Worm (Caenorhabditis elegans) whole organism, L1 larva: ENCODE data around the gene AH10.2.
A peak's percentile ranks its signal among the peaks of the same experiment; 100 is the strongest.

ENCODE experiments used
- C16A3.4 ChIP-seq: fragments of 150-350 bp; optimal IDR thresholded peaks from 2 replicates; lab custom pipeline; 2014; ENCODE audit warnings: missing biosample characterization, missing genetic modification characterization
- blmp-1 ChIP-seq: fragments of 150-350 bp; optimal IDR thresholded peaks from 2 replicates; lab custom pipeline; 2014; ENCODE audit warnings: missing biosample characterization, missing genetic modification characterization
- ceh-63 ChIP-seq: fragments of 200-800 bp; sonication (Bioruptor generic); optimal IDR thresholded peaks from 2 replicates; lab custom pipeline; 2018; ENCODE audit warnings: mild to moderate bottlenecking, missing genetic modification characterization, missing compliant biosample characterization
- ceh-82 ChIP-seq, 3 experiments: fragments of 150-350 bp in 1 of 3; sonication (generic microtip) in 2 of 3; optimal IDR thresholded peaks; 2 replicates each; lab custom pipeline; 2014 to 2017; ENCODE audit warnings: missing biosample characterization in 3 of 3, missing genetic modification characterization in 3 of 3
- ceh-88 ChIP-seq: fragments of 200-800 bp; sonication (Bioruptor generic); IDR thresholded peaks from 2 replicates; pipeline ENCODE4 v1.3.6; 2022; ENCODE audit warnings: missing genetic modification characterization, missing compliant biosample characterization
- efl-1 ChIP-seq, 4 experiments: fragments of 150-350 bp; optimal IDR thresholded peaks in 3 of 4; peaks in 1 of 4; 1 replicate in 1 of 4; 2 replicates in 3 of 4; lab custom pipeline; 2014; ENCODE audit warnings: missing biosample characterization in 2 of 4, missing genetic modification characterization in 2 of 4, missing genetic modification reagents in 2 of 4
- elt-2 ChIP-seq: sonication (generic microtip); optimal IDR thresholded peaks from 2 replicates; lab custom pipeline; 2016; ENCODE audit warnings: missing genetic modification characterization, mild to moderate bottlenecking, inconsistent platforms, missing compliant biosample characterization, missing genetic modification reagents
- elt-3 ChIP-seq, 6 experiments: fragments of 150-350 bp in 1 of 6; sonication (generic microtip); optimal IDR thresholded peaks; 2 replicates each; lab custom pipeline; 2017 to 2018; ENCODE audit warnings: missing biosample characterization in 6 of 6, missing genetic modification characterization in 6 of 6, inconsistent platforms in 1 of 6
- fkh-10 ChIP-seq: sonication (generic microtip); optimal IDR thresholded peaks from 2 replicates; lab custom pipeline; 2017; ENCODE audit warnings: missing biosample characterization, missing genetic modification reagents, missing genetic modification characterization
- fkh-4 ChIP-seq: sonication (generic microtip); optimal IDR thresholded peaks from 2 replicates; lab custom pipeline; 2016; ENCODE audit warnings: missing compliant biosample characterization, missing genetic modification characterization, borderline replicate concordance
- fos-1 ChIP-seq: fragments of 150-350 bp; optimal IDR thresholded peaks from 2 replicates; lab custom pipeline; 2014; ENCODE audit warnings: missing biosample characterization, missing genetic modification characterization
- grh-1 ChIP-seq: fragments of 200-800 bp; sonication (Bioruptor generic); IDR thresholded peaks from 2 replicates; pipeline ENCODE4 v1.3.6; 2022; ENCODE audit warnings: missing genetic modification reagents, missing genetic modification characterization, missing compliant biosample characterization
- hlh-17 ChIP-seq: fragments of 200-800 bp; sonication (Bioruptor generic); optimal IDR thresholded peaks from 2 replicates; lab custom pipeline; 2018; ENCODE audit warnings: missing genetic modification characterization, mild to moderate bottlenecking, missing compliant biosample characterization, moderate library complexity, borderline replicate concordance
- hpl-2 ChIP-seq: fragments of 150-350 bp; optimal IDR thresholded peaks from 2 replicates; lab custom pipeline; 2014; ENCODE audit warnings: missing biosample characterization, missing genetic modification reagents, missing genetic modification characterization
- lin-14 ChIP-seq: fragments of 200-800 bp; sonication (Bioruptor generic); optimal IDR thresholded peaks from 2 replicates; lab custom pipeline; 2018; ENCODE audit warnings: mild to moderate bottlenecking, missing genetic modification characterization, moderate library complexity, missing compliant biosample characterization
- lin-39 ChIP-seq: fragments of 150-350 bp; optimal IDR thresholded peaks from 2 replicates; lab custom pipeline; 2014; ENCODE audit warnings: missing biosample characterization, missing genetic modification reagents, missing genetic modification characterization
- mab-9 ChIP-seq: fragments of 200-800 bp; sonication (Bioruptor generic); IDR thresholded peaks from 2 replicates; pipeline ENCODE4 v1.3.6; 2022; ENCODE audit warnings: missing genetic modification reagents, missing genetic modification characterization, missing compliant biosample characterization
- mef-2 ChIP-seq: fragments of 150-350 bp; optimal IDR thresholded peaks from 2 replicates; lab custom pipeline; 2014; ENCODE audit warnings: missing biosample characterization, missing genetic modification characterization
- mep-1 ChIP-seq: fragments of 150-350 bp; optimal IDR thresholded peaks from 2 replicates; lab custom pipeline; 2014; ENCODE audit warnings: missing biosample characterization, missing genetic modification characterization
- nhr-11 ChIP-seq: fragments of 150-350 bp; optimal IDR thresholded peaks from 2 replicates; lab custom pipeline; 2014; ENCODE audit warnings: missing biosample characterization, missing genetic modification characterization
- nhr-12 ChIP-seq: sonication (generic microtip); optimal IDR thresholded peaks from 2 replicates; lab custom pipeline; 2017; ENCODE audit warnings: missing biosample characterization, missing genetic modification characterization
- nhr-20 ChIP-seq: sonication (generic microtip); optimal IDR thresholded peaks from 2 replicates; lab custom pipeline; 2016; ENCODE audit warnings: mild to moderate bottlenecking, missing genetic modification characterization, missing compliant biosample characterization
- nhr-71 ChIP-seq: sonication (generic microtip); optimal IDR thresholded peaks from 2 replicates; lab custom pipeline; 2016; ENCODE audit warnings: mild to moderate bottlenecking, missing genetic modification characterization, moderate library complexity, missing compliant biosample characterization
- nhr-85 ChIP-seq: sonication (generic microtip); peaks from one replicate; lab custom pipeline; 2016; ENCODE audit warnings: missing genetic modification characterization, inconsistent platforms, missing compliant biosample characterization
- nhr-90 ChIP-seq: sonication (generic microtip); optimal IDR thresholded peaks from 2 replicates; lab custom pipeline; 2016; ENCODE audit warnings: mild to moderate bottlenecking, missing genetic modification characterization, missing compliant biosample characterization; ENCODE audit not compliant: poor library complexity
- pqm-1 ChIP-seq: sonication (generic microtip); optimal IDR thresholded peaks from 3 replicates; lab custom pipeline; 2017; ENCODE audit warnings: missing biosample characterization, missing genetic modification characterization
- rnt-1 ChIP-seq: sonication (generic microtip); optimal IDR thresholded peaks from 2 replicates; lab custom pipeline; 2016; ENCODE audit warnings: mild to moderate bottlenecking, missing genetic modification characterization, moderate library complexity, missing compliant biosample characterization
- snu-23 ChIP-seq: sonication (generic microtip); optimal IDR thresholded peaks from 2 replicates; lab custom pipeline; 2016; ENCODE audit warnings: missing genetic modification characterization, missing compliant biosample characterization
- sox-4 ChIP-seq: sonication (generic microtip); optimal IDR thresholded peaks from 2 replicates; lab custom pipeline; 2016; ENCODE audit warnings: missing genetic modification characterization, missing compliant biosample characterization
- swsn-7 ChIP-seq: sonication (generic microtip); optimal IDR thresholded peaks from 2 replicates; lab custom pipeline; 2016; ENCODE audit warnings: missing genetic modification characterization, missing compliant biosample characterization
- tlp-1 ChIP-seq: fragments of 150-350 bp; optimal IDR thresholded peaks from 2 replicates; lab custom pipeline; 2014; ENCODE audit warnings: missing biosample characterization, missing genetic modification characterization
- unc-30 ChIP-seq: sonication (generic microtip); optimal IDR thresholded peaks from 2 replicates; lab custom pipeline; 2017; ENCODE audit warnings: missing biosample characterization, missing genetic modification characterization
- unc-98 ChIP-seq: fragments of 200-800 bp; sonication (Bioruptor generic); IDR thresholded peaks from 2 replicates; pipeline ENCODE4 v1.3.6; 2022; ENCODE audit warnings: missing genetic modification characterization, missing compliant biosample characterization
- vab-15 ChIP-seq: sonication (generic microtip); optimal IDR thresholded peaks from 2 replicates; lab custom pipeline; 2017; ENCODE audit warnings: missing genotype, mild to moderate bottlenecking, missing genetic modification characterization, missing compliant biosample characterization
- xbp-1 ChIP-seq: sonication (generic microtip); optimal IDR thresholded peaks from 2 replicates; lab custom pipeline; 2016; ENCODE audit warnings: missing genetic modification characterization, missing compliant biosample characterization
- zip-4 ChIP-seq: fragments of 200-800 bp; sonication (Bioruptor generic); optimal IDR thresholded peaks from 2 replicates; lab custom pipeline; 2018; ENCODE audit warnings: mild to moderate bottlenecking, missing genetic modification characterization, moderate library complexity, missing compliant biosample characterization
- ztf-11 ChIP-seq, 2 experiments: sonication (generic microtip); optimal IDR thresholded peaks; 2 replicates each; lab custom pipeline; 2016 to 2017; ENCODE audit warnings: missing genetic modification characterization in 2 of 2, missing biosample characterization in 1 of 2, missing compliant biosample characterization in 1 of 2
- ztf-4 ChIP-seq: fragments of 150-350 bp; optimal IDR thresholded peaks from 2 replicates; lab custom pipeline; 2014; ENCODE audit warnings: missing biosample characterization, missing genetic modification characterization

Gene AH10.2

DNA sequence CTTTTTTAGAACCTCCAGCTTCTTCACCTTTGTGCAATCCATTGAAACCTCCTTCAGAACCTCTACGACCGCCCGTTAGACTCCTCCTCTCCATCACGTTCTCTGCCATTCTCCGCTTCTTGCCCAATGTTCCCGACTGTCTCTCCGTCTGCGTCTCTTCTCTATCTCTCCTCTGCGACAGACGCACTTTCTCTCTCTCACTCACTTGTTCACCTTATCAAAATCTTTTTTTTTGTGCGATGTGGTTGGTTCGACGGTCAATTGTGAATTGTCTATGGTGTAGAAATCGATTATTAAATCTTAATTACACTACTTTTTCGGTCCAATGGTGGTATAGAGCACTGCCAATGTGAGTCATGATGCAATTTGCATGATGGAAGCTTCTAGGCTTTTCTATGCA is 36.9 kb downstream of the AH10.2 start, which contains the start of gene atfs-1 (continued):
- TF ChIP-seq C16A3.4 (tag; lab: Kevin White, UChicago) (peak; percentile 12), nhr-85 (tag; lab: Kevin White, UChicago) (peak; percentile 78), pqm-1 (tag; lab: Kevin White, UChicago) (no peak), nhr-11 (tag; lab: Kevin White, UChicago) (no peak), mep-1 (tag; lab: Kevin White, UChicago) (peak; percentile 64), zip-4 (GFP tag; lab: Kevin White, UChicago) (peak; percentile 47), snu-23 (GFP tag; lab: Kevin White, UChicago) (peak; percentile 86), grh-1 (no peak), sox-4 (tag; lab: Kevin White, UChicago) (peak; percentile 3), unc-98 (GFP tag; lab: Robert Waterston, UW) (no peak), lin-39 (no peak), blmp-1 (tag; lab: Kevin White, UChicago) (peak; percentile 99), vab-15 (tag; lab: Kevin White, UChicago) (no peak), nhr-71 (peak; percentile 87), hlh-17 (GFP tag; lab: Kevin White, UChicago) (no peak), efl-1 (optimal IDR thresholded peaks at IDR 0.05; lab: Kevin White, UChicago) (peak; percentile 64 to 75), efl-1 (GFP tag; optimal IDR thresholded peaks at IDR 0.05 in 1 of 2; lab: Kevin White, UChicago) (peak; percentile 27 to 85), fkh-10 (GFP tag; lab: Kevin White, UChicago) (no peak), tlp-1 (tag; lab: Kevin White, UChicago) (no peak), ceh-88 (GFP tag; lab: Robert Waterston, UW) (no peak), swsn-7 (tag; lab: Kevin White, UChicago) (peak; percentile 72), fkh-4 (tag; lab: Kevin White, UChicago) (no peak), unc-30 (no peak), fos-1 (tag; lab: Kevin White, UChicago) (peak; percentile 21), nhr-12 (tag; lab: Kevin White, UChicago) (no peak), mef-2 (no peak), hpl-2 (GFP tag; lab: Kevin White, UChicago) (no peak), ceh-63 (no peak), elt-2 (tag; lab: Kevin White, UChicago) (peak; percentile 66), ztf-11 (tag; optimal IDR thresholded peaks at IDR 0.05; lab: Kevin White, UChicago) (no peak), xbp-1 (peak; percentile 52), ceh-82 (tag; optimal IDR thresholded peaks at IDR 0.05; lab: Kevin White, UChicago) (peak in 2 of 3 experiments; percentile 57 to 67)
- TF ChIP-seq, all 84 proteins: peak for 37

DNA sequence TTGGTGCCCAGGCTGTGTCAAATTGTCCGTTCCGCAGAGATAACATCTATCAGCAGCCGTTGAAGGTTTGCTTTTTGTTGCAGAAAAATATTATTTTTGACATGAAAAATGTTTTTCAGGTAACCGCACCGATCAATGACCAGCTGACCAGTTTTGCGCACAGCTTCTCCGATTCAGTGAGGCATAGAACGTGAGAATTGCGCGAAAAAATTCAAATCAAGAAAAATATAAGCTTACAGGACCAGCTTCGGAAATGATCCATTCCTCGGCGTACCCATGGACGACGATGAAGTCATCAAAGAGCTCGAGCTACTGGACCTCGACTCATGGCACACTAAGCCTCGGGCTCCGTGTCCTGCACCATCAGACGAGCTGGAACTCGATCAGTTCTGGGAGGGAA is 37.9 kb downstream of the AH10.2 start:
- TF ChIP-seq mab-9 (GFP tag; lab: Robert Waterston, UW): 0 out of 2 replicates have a peak, but pooled peaks have one; percentile 6
- no peak for TF ChIP-seq efl-1 (optimal IDR thresholded peaks at IDR 0.05; lab: Kevin White, UChicago)
- TF ChIP-seq efl-1 (GFP tag; optimal IDR thresholded peaks at IDR 0.05 in 1 of 2; lab: Kevin White, UChicago): peak in 1 of 2 experiments; percentile 90
- no peak for TF ChIP-seq ztf-11 (tag; optimal IDR thresholded peaks at IDR 0.05; lab: Kevin White, UChicago)
- TF ChIP-seq sox-4 (tag; lab: Kevin White, UChicago): no peak

DNA sequence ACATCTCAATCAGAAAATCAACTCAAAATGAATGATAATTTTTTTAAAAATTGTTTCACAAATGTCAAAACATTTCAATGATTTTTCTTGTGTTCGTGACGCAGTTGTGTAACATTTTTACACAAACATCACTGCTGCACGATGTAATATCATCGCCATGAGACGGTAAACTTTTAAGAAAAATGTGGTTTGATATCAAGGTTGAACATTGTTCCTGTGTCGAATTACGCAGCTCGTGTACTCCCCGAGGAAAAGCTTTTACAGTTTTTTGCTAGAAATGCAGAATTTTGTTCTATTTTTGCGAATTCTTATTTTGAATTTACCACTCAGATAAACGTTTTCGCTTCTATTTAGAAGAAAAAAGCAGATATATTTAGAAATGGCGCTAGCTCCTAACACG is 41.1 kb downstream of the AH10.2 start:
- TF ChIP-seq nhr-20 (tag; lab: Kevin White, UChicago) (peak; percentile 12), unc-98 (GFP tag; lab: Robert Waterston, UW) (no peak), ztf-4 (tag; lab: Kevin White, UChicago) (peak; percentile 24), elt-3 (tag; optimal IDR thresholded peaks at IDR 0.05; lab: Kevin White, UChicago) (peak in 1 of 6 experiments; percentile 0), nhr-71 (peak; percentile 47), nhr-90 (peak; percentile 18), tlp-1 (tag; lab: Kevin White, UChicago) (no peak), snu-23 (GFP tag; lab: Kevin White, UChicago) (peak; percentile 35), lin-14 (peak; percentile 41), rnt-1 (tag; lab: Kevin White, UChicago) (peak; percentile 19), fkh-10 (GFP tag; lab: Kevin White, UChicago) (no peak)
